In genomic region chrX:15731968-15732367, dm6 we compare ENCODE assay signal across 1 fruit fly cellular context.
A peak's percentile ranks its signal among the peaks of the same experiment; 100 is the strongest.
TF ChIP-seq lines count a peak whose summit lies in the region.

CG8191 (plus strand) TSS chrX:15732178.

TF ChIP-seq in whole organism, embryonic, 481 proteins besides CTCF, POLR2A, EP300 and RAD21 (continued from another document):
- TF ChIP-seq Fer2 (tag; optimal IDR thresholded peaks at IDR 0.05; lab: Kevin White, UChicago) (no peak), Oli (tag; optimal IDR thresholded peaks at IDR 0.05; lab: Kevin White, UChicago) (no peak), CG13296 (GFP tag; optimal IDR thresholded peaks at IDR 0.05; lab: Kevin White, UChicago) (no peak), CG3838 (GFP tag; optimal IDR thresholded peaks at IDR 0.05; lab: Kevin White, UChicago) (no peak), pan (optimal IDR thresholded peaks at IDR 0.05; lab: Kevin White, UChicago) (no peak), pan (GFP tag; optimal IDR thresholded peaks at IDR 0.05 in 1 of 2, IDR thresholded peaks at IDR 0.05 in 1 of 2) (no peak), CG14667 (GFP tag; IDR thresholded peaks at IDR 0.05; lab: Robert Waterston, UW) (no peak), Ets97D (GFP tag; optimal IDR thresholded peaks at IDR 0.05; lab: Kevin White, UChicago) (no peak), Rx (GFP tag; IDR thresholded peaks at IDR 0.05; lab: Robert Waterston, UW) (no peak), gro (GFP tag; optimal IDR thresholded peaks at IDR 0.05; lab: Kevin White, UChicago) (no peak), bbx (GFP tag; IDR thresholded peaks at IDR 0.05; lab: Robert Waterston, UW; ENCODE audit: partially characterized antibody) (peak; percentile 84), CoRest (tag; optimal IDR thresholded peaks at IDR 0.05; lab: Kevin White, UChicago) (no peak), unc-4 (GFP tag; IDR thresholded peaks at IDR 0.05; lab: Robert Waterston, UW; ENCODE audit: partially characterized antibody) (peak; percentile 71)
